Fruit fly (Drosophila melanogaster) whole organism, embryonic: ENCODE measurements around the gene Cip4.

Source experiments
- Atf6 ChIP-seq: fragments of 200-800 bp; sonication (Bioruptor generic); IDR thresholded peaks from 2 replicates; pipeline ENCODE4 v1.3.6; 2022; ENCODE audit warnings: missing biosample characterization, missing genetic modification characterization
- CG10147 ChIP-seq: fragments of 200-800 bp; sonication (Bioruptor generic); optimal IDR thresholded peaks from 2 replicates; lab custom pipeline; 2019; ENCODE audit warnings: missing biosample characterization, mild to moderate bottlenecking, missing genetic modification characterization, moderate library complexity
- CG10959 ChIP-seq: fragments of 200-800 bp; sonication (Bioruptor generic); IDR thresholded peaks from 2 replicates; pipeline ENCODE4 v1.3.6; 2022; ENCODE audit warnings: missing biosample characterization, missing genetic modification characterization
- CG12104 ChIP-seq: fragments of 200-800 bp; sonication (Bioruptor generic); optimal IDR thresholded peaks from 3 replicates; lab custom pipeline; 2016; ENCODE audit warnings: missing biosample characterization, missing genetic modification characterization
- CG12769 ChIP-seq: fragments of 200-800 bp; sonication (Bioruptor generic); optimal IDR thresholded peaks from 2 replicates; lab custom pipeline; 2019; ENCODE audit warnings: missing biosample characterization, mild to moderate bottlenecking, missing genetic modification characterization, moderate library complexity
- CG13894 ChIP-seq: fragments of 200-800 bp; sonication (Bioruptor generic); optimal IDR thresholded peaks from 3 replicates; lab custom pipeline; 2018; ENCODE audit warnings: missing biosample characterization, mild to moderate bottlenecking, missing genetic modification characterization, moderate library complexity
- CG15479 ChIP-seq: fragments of 200-800 bp; sonication (Bioruptor generic); optimal IDR thresholded peaks from 3 replicates; lab custom pipeline; 2019; ENCODE audit warnings: missing biosample characterization, mild to moderate bottlenecking, missing genetic modification characterization, moderate library complexity
- CG17385 ChIP-seq: fragments of 200-800 bp; sonication (Bioruptor generic); optimal IDR thresholded peaks from 3 replicates; lab custom pipeline; 2018; ENCODE audit warnings: missing biosample characterization, mild to moderate bottlenecking, missing genetic modification characterization
- CG17568 ChIP-seq: fragments of 200-800 bp; sonication (Bioruptor generic); optimal IDR thresholded peaks from 2 replicates; lab custom pipeline; 2018; ENCODE audit warnings: missing biosample characterization, mild to moderate bottlenecking, missing genetic modification characterization, moderate library complexity
- CG17829 ChIP-seq: fragments of 200-800 bp; optimal IDR thresholded peaks from 2 replicates; lab custom pipeline; 2019; ENCODE audit warnings: missing biosample characterization, mild to moderate bottlenecking, missing genetic modification characterization, moderate library complexity
- CG30020 ChIP-seq: fragments of 200-800 bp; optimal IDR thresholded peaks from 2 replicates; lab custom pipeline; 2019; ENCODE audit warnings: missing biosample characterization, mild to moderate bottlenecking, missing genetic modification characterization, moderate library complexity
- CG33557 ChIP-seq: fragments of 200-800 bp; sonication (Bioruptor generic); optimal IDR thresholded peaks from 2 replicates; lab custom pipeline; 2019; ENCODE audit warnings: missing biosample characterization, mild to moderate bottlenecking, missing genetic modification characterization, moderate library complexity
- CG4282 ChIP-seq: fragments of 200-800 bp; sonication (Bioruptor generic); optimal IDR thresholded peaks from 2 replicates; lab custom pipeline; 2016; ENCODE audit warnings: missing biosample characterization, missing genetic modification characterization
- CG6765 ChIP-seq: fragments of 200-800 bp; sonication (Bioruptor generic); optimal IDR thresholded peaks from 3 replicates; lab custom pipeline; 2017; ENCODE audit warnings: missing biosample characterization, mild to moderate bottlenecking, missing genetic modification characterization
- CG6813 ChIP-seq: fragments of 200-800 bp; sonication (Bioruptor generic); optimal IDR thresholded peaks from 2 replicates; lab custom pipeline; 2017; ENCODE audit warnings: missing biosample characterization, missing genetic modification characterization, mild to moderate bottlenecking, moderate library complexity, missing genetic modification reagents
- CG8924 ChIP-seq: fragments of 200-800 bp; optimal IDR thresholded peaks from 3 replicates; lab custom pipeline; 2019; ENCODE audit warnings: missing biosample characterization, mild to moderate bottlenecking, missing genetic modification characterization, moderate library complexity
- CG8944 ChIP-seq: fragments of 200-800 bp; sonication (Bioruptor generic); optimal IDR thresholded peaks from 3 replicates; lab custom pipeline; 2016; ENCODE audit warnings: missing biosample characterization, missing genetic modification characterization
- Camta ChIP-seq: fragments of 200-800 bp; sonication (Bioruptor generic); optimal IDR thresholded peaks from 2 replicates; lab custom pipeline; 2016; ENCODE audit warnings: missing biosample characterization, missing genetic modification characterization
- Ets97D ChIP-seq: fragments of 200-800 bp; sonication (Bioruptor generic); optimal IDR thresholded peaks from 3 replicates; lab custom pipeline; 2016; ENCODE audit warnings: missing biosample characterization, missing genetic modification characterization
- Fer2 ChIP-seq: fragments of 200-800 bp; sonication (Bioruptor generic); optimal IDR thresholded peaks from 2 replicates; lab custom pipeline; 2018; ENCODE audit warnings: missing biosample characterization, mild to moderate bottlenecking, missing genetic modification characterization, moderate library complexity
- H15 ChIP-seq: fragments of 200-800 bp; sonication (Bioruptor generic); IDR thresholded peaks from 3 replicates; pipeline ENCODE4 v1.3.6; 2022; ENCODE audit warnings: missing biosample characterization, missing genetic modification characterization
- Lhr ChIP-seq: fragments of 200-800 bp; sonication (Bioruptor generic); optimal IDR thresholded peaks from 3 replicates; lab custom pipeline; 2017; ENCODE audit warnings: mild to moderate bottlenecking, missing biosample characterization, missing genetic modification reagents, missing genetic modification characterization
- Med ChIP-seq: fragments of 200-800 bp; sonication (Bioruptor generic); peaks from one replicate; lab custom pipeline; 2016; ENCODE audit warnings: missing biosample characterization, missing genetic modification characterization, mild to moderate bottlenecking, inconsistent platforms, moderate library complexity
- Ptx1 ChIP-seq: fragments of 200-800 bp; sonication (Bioruptor generic); IDR thresholded peaks from 2 replicates; pipeline ENCODE4 v1.3.6; 2022; ENCODE audit warnings: missing biosample characterization, missing genetic modification characterization
- Rfx ChIP-seq: fragments of 200-800 bp; sonication (Bioruptor generic); IDR thresholded peaks from 2 replicates; pipeline ENCODE4 v1.3.6; 2022; ENCODE audit warnings: missing biosample characterization, missing genetic modification characterization
- bsh ChIP-seq, 2 experiments: fragments of 200-800 bp; sonication (Bioruptor generic); optimal IDR thresholded peaks; 2 replicates each; lab custom pipeline; 2017 to 2018; ENCODE audit warnings: mild to moderate bottlenecking in 2 of 2, missing biosample characterization in 2 of 2, missing genetic modification characterization in 2 of 2, moderate library complexity in 1 of 2
- btn ChIP-seq: fragments of 200-800 bp; sonication (Bioruptor generic); optimal IDR thresholded peaks from 2 replicates; lab custom pipeline; 2016; ENCODE audit warnings: missing biosample characterization, missing genetic modification characterization
- chm ChIP-seq: fragments of 200-800 bp; sonication (Bioruptor generic); IDR thresholded peaks from 2 replicates; pipeline ENCODE4 v1.3.6; 2022; ENCODE audit warnings: missing biosample characterization, missing genetic modification characterization
- ci ChIP-seq: fragments of 200-800 bp; sonication (Bioruptor generic); IDR thresholded peaks from 3 replicates; pipeline ENCODE4 v1.3.6; 2022; ENCODE audit warnings: missing biosample characterization, missing genetic modification characterization
- exex ChIP-seq: fragments of 200-800 bp; sonication (Bioruptor generic); optimal IDR thresholded peaks from 4 replicates; lab custom pipeline; 2018; ENCODE audit warnings: missing biosample characterization, mild to moderate bottlenecking, missing genetic modification characterization, moderate library complexity
- gcm2 ChIP-seq: fragments of 200-800 bp; sonication (Bioruptor generic); optimal IDR thresholded peaks from 2 replicates; lab custom pipeline; 2016; ENCODE audit warnings: missing biosample characterization, missing genetic modification characterization
- grn ChIP-seq: fragments of 200-800 bp; sonication (Bioruptor generic); optimal IDR thresholded peaks from 3 replicates; lab custom pipeline; 2017; ENCODE audit warnings: missing biosample characterization, missing genetic modification characterization
- ham ChIP-seq: fragments of 200-800 bp; sonication (Bioruptor generic); IDR thresholded peaks from 2 replicates; pipeline ENCODE4 v1.3.6; 2022; ENCODE audit warnings: missing biosample characterization, missing genetic modification characterization
- kah ChIP-seq: fragments of 200-800 bp; sonication (Bioruptor generic); optimal IDR thresholded peaks from 2 replicates; lab custom pipeline; 2018; ENCODE audit warnings: missing biosample characterization, mild to moderate bottlenecking, missing genetic modification characterization
- klu ChIP-seq: fragments of 200-800 bp; sonication (Bioruptor generic); IDR thresholded peaks from 2 replicates; pipeline ENCODE4 v1.3.6; 2022; ENCODE audit warnings: missing biosample characterization, missing genetic modification characterization
- knrl ChIP-seq: fragments of 200-800 bp; sonication (Bioruptor generic); IDR thresholded peaks from 3 replicates; pipeline ENCODE4 v1.3.6; 2022; ENCODE audit warnings: missing biosample characterization, missing genetic modification characterization; ENCODE audit not compliant: partially characterized antibody
- lab ChIP-seq: fragments of 200-800 bp; sonication (Bioruptor generic); optimal IDR thresholded peaks from 3 replicates; lab custom pipeline; 2017; ENCODE audit warnings: missing biosample characterization, missing genetic modification characterization, mild to moderate bottlenecking, moderate library complexity, missing genetic modification reagents
- maf-S ChIP-seq: fragments of 200-800 bp; sonication (Bioruptor generic); optimal IDR thresholded peaks from 2 replicates; lab custom pipeline; 2016; ENCODE audit warnings: missing biosample characterization, missing genetic modification characterization
- mirr ChIP-seq: fragments of 200-800 bp; sonication (Bioruptor generic); optimal IDR thresholded peaks from 3 replicates; lab custom pipeline; 2018; ENCODE audit warnings: missing biosample characterization, mild to moderate bottlenecking, missing genetic modification characterization
- pb ChIP-seq: fragments of 200-800 bp; sonication (Bioruptor generic); optimal IDR thresholded peaks from 3 replicates; lab custom pipeline; 2016; ENCODE audit warnings: missing biosample characterization, missing genetic modification characterization
- repo ChIP-seq: fragments of 200-800 bp; sonication (Bioruptor generic); optimal IDR thresholded peaks from 2 replicates; lab custom pipeline; 2016; ENCODE audit warnings: missing biosample characterization, missing genetic modification characterization
- sd ChIP-seq: fragments of 200-800 bp; sonication (Bioruptor generic); optimal IDR thresholded peaks from 3 replicates; lab custom pipeline; 2018; ENCODE audit warnings: missing biosample characterization, mild to moderate bottlenecking, missing genetic modification characterization, moderate library complexity
- sim ChIP-seq: fragments of 200-800 bp; sonication (Bioruptor generic); IDR thresholded peaks from 2 replicates; pipeline ENCODE4 v1.3.6; 2022; ENCODE audit warnings: missing biosample characterization, missing genetic modification characterization
- ssp ChIP-seq: fragments of 200-800 bp; sonication (Bioruptor generic); IDR thresholded peaks from 2 replicates; pipeline ENCODE4 v1.3.6; 2022; ENCODE audit warnings: missing biosample characterization, missing genetic modification characterization
- sug ChIP-seq: fragments of 200-800 bp; optimal IDR thresholded peaks from 2 replicates; lab custom pipeline; 2019; ENCODE audit warnings: missing biosample characterization, mild to moderate bottlenecking, missing genetic modification characterization, moderate library complexity
- tgo ChIP-seq: fragments of 200-800 bp; sonication (Bioruptor generic); IDR thresholded peaks from 3 replicates; pipeline ENCODE4 v1.3.6; 2022; ENCODE audit warnings: missing biosample characterization, missing genetic modification characterization
- ttk ChIP-seq: fragments of 200-800 bp; sonication (Bioruptor generic); IDR thresholded peaks from 2 replicates; pipeline ENCODE4 v2.1.2; 2022; ENCODE audit warnings: missing biosample characterization, missing genetic modification characterization
- vnd ChIP-seq: fragments of 200-800 bp; sonication (Bioruptor generic); IDR thresholded peaks from 3 replicates; pipeline ENCODE4 v1.3.6; 2022; ENCODE audit warnings: missing biosample characterization, missing genetic modification characterization; ENCODE audit not compliant: partially characterized antibody
- wek ChIP-seq: fragments of 200-800 bp; sonication (Bioruptor generic); optimal IDR thresholded peaks from 3 replicates; lab custom pipeline; 2018; ENCODE audit warnings: missing biosample characterization, mild to moderate bottlenecking, missing genetic modification characterization, moderate library complexity
- yki ChIP-seq: fragments of >200 bp; optimal IDR thresholded peaks from 3 replicates; lab custom pipeline; 2018
- zfh1 ChIP-seq: fragments of 200-800 bp; sonication (Bioruptor generic); IDR thresholded peaks from 3 replicates; pipeline ENCODE4 v1.3.6; 2022; ENCODE audit warnings: missing biosample characterization, missing genetic modification characterization
- zfh2 ChIP-seq: fragments of 200-800 bp; sonication (Bioruptor generic); optimal IDR thresholded peaks from 2 replicates; lab custom pipeline; 2016; ENCODE audit warnings: missing biosample characterization, missing genetic modification characterization

Gene Cip4

dm6 chr3L:4365197-4365596 lies 1.3 kb upstream of the Cip4 start, which contains the start of gene CG33514:
Gene CG33514, plus strand, starts transcription at chr3L:4365434.
- TF ChIP-seq H15 (GFP tag; lab: Robert Waterston, UW) (no peak), ssp (GFP tag; lab: Robert Waterston, UW) (no peak), sd (tag; lab: Kevin White, UChicago) (no peak), exex (tag; lab: Kevin White, UChicago) (peak; percentile 94), lab (GFP tag; lab: Kevin White, UChicago) (no peak), ham (no peak), grn (GFP tag; lab: Kevin White, UChicago) (peak; percentile 46), zfh1 (GFP tag; lab: Robert Waterston, UW) (no peak), sug (tag; lab: Kevin White, UChicago) (peak; percentile 77), mirr (GFP tag; lab: Kevin White, UChicago) (peak; percentile 2), ttk (GFP tag; lab: Robert Waterston, UW) (no peak), CG10147 (GFP tag; lab: Kevin White, UChicago) (no peak), CG8944 (no peak), CG6813 (GFP tag; lab: Kevin White, UChicago) (no peak), Lhr (GFP tag; lab: Kevin White, UChicago) (no peak), Ets97D (GFP tag; lab: Kevin White, UChicago) (no peak), repo (GFP tag; lab: Kevin White, UChicago) (no peak), CG12104 (GFP tag; lab: Kevin White, UChicago) (no peak), CG30020 (tag; lab: Kevin White, UChicago) (no peak), CG4282 (no peak), CG13894 (tag; lab: Kevin White, UChicago) (no peak), CG17829 (tag; lab: Kevin White, UChicago) (no peak), chm (GFP tag; lab: Robert Waterston, UW) (0 out of 2 replicates have a peak, but pooled peaks have one; percentile 3), ci (GFP tag; lab: Robert Waterston, UW) (no peak), tgo (GFP tag; lab: Robert Waterston, UW) (no peak), sim (GFP tag; lab: Robert Waterston, UW) (no peak), Med (GFP tag; lab: Kevin White, UChicago) (peak; percentile 25)

DNA sequence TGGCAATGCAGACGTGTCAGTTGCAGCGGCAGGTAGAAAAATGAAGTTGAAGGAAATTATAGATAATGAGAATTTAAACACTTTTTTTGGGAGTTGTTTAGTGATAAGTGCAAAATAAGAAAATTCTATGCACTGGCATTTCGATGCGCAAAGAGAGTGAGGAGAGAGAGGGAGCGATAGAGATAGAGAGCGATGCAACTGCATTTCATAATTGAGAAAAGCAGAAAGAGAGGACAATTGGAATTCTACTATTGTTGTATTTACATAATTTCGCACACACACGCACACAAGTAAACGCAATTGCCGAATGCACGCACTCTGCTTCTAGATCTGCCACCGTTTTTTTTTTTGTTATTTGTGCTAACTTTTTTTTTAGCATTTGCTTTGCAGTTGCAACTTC lies 418 bp downstream of the Cip4 start:
- TF ChIP-seq zfh2 (GFP tag; lab: Kevin White, UChicago) (no peak), kah (GFP tag; lab: Kevin White, UChicago) (no peak), CG15479 (GFP tag; lab: Kevin White, UChicago) (peak; percentile 78), pb (no peak), Fer2 (tag; lab: Kevin White, UChicago) (no peak), vnd (GFP tag; lab: Robert Waterston, UW) (no peak), CG8924 (tag; lab: Kevin White, UChicago) (no peak), CG12769 (no peak), bsh (GFP tag; optimal IDR thresholded peaks at IDR 0.05; lab: Kevin White, UChicago) (peak in 1 of 2 experiments; percentile 4), maf-S (GFP tag; lab: Kevin White, UChicago) (no peak), Atf6 (no peak), btn (GFP tag; lab: Kevin White, UChicago) (no peak), CG6765 (GFP tag; lab: Kevin White, UChicago) (no peak), CG33557 (GFP tag; lab: Kevin White, UChicago) (no peak), Rfx (no peak), CG10959 (no peak), wek (no peak), Ptx1 (GFP tag; lab: Robert Waterston, UW) (no peak), repo (GFP tag; lab: Kevin White, UChicago) (no peak), klu (GFP tag; lab: Robert Waterston, UW) (no peak), Camta (GFP tag; lab: Kevin White, UChicago) (no peak), gcm2 (GFP tag; lab: Kevin White, UChicago) (no peak), yki (lab: Kevin White, UChicago) (peak; percentile 44), CG17385 (no peak), knrl (no peak), CG17568 (no peak)
